Fruit fly (Drosophila melanogaster): Measurements from ENCODE around the gene Ubc6.

Gene Ubc6

DNA sequence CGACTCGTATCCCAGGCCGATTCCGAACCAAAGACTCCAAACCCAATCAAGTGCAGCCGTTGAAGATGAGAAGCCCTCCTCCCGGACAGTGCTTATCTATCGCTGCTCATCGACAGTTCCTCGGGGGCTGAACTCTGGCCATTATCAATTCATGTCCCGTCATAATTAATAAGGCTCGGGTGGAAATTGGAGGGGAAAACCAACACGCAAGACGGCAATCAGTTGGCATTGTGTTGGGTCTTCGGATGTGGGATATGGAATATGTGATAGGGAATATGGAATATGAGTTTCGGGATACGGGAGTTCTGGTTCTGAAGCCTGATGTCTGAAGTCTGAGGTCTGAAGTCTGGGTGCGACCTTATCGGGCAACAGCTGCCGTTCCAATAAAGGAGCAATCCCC is 40.9 kb upstream of the Ubc6 start:
- TF ChIP-seq CG12768 (GFP tag; optimal IDR thresholded peaks at IDR 0.05): no peak
- TF ChIP-seq ovo (GFP tag; optimal IDR thresholded peaks at IDR 0.05): no peak
- TF ChIP-seq pad (GFP tag; optimal IDR thresholded peaks at IDR 0.05): no peak
- TF ChIP-seq CG11617 (GFP tag; optimal IDR thresholded peaks at IDR 0.05): no peak
- no peak for TF ChIP-seq CG14711 (tag; optimal IDR thresholded peaks at IDR 0.05)
- no peak for TF ChIP-seq CG7101 (tag; optimal IDR thresholded peaks at IDR 0.05)
- no peak for TF ChIP-seq kay (GFP tag; ENCODE audit: borderline replicate concordance)
- no peak for TF ChIP-seq Crg-1 (GFP tag; optimal IDR thresholded peaks at IDR 0.05)
- no peak for TF ChIP-seq tj (GFP tag; optimal IDR thresholded peaks at IDR 0.05)
- no peak for TF ChIP-seq CG7045 (GFP tag; optimal IDR thresholded peaks at IDR 0.05)
- no peak for TF ChIP-seq toe (GFP tag; optimal IDR thresholded peaks at IDR 0.05)

- TF ChIP-seq Hr96 (GFP tag; optimal IDR thresholded peaks at IDR 0.05) (no peak), cic (GFP tag; optimal IDR thresholded peaks at IDR 0.05) (no peak)
These were observed 39.8 kb upstream of the Ubc6 start for dm6 chr3R:4992227-4992737.

- TF ChIP-seq bab1 (GFP tag; optimal IDR thresholded peaks at IDR 0.05) (no peak), CG7101 (tag; optimal IDR thresholded peaks at IDR 0.05) (no peak), cic (GFP tag; optimal IDR thresholded peaks at IDR 0.05) (no peak), tj (GFP tag; optimal IDR thresholded peaks at IDR 0.05) (no peak), pad (GFP tag; optimal IDR thresholded peaks at IDR 0.05) (no peak), CG33017 (tag; optimal IDR thresholded peaks at IDR 0.05) (no peak), Mnt (GFP tag; optimal IDR thresholded peaks at IDR 0.05) (no peak), Crg-1 (GFP tag; optimal IDR thresholded peaks at IDR 0.05) (no peak), CG11617 (GFP tag; optimal IDR thresholded peaks at IDR 0.05) (no peak), CG14711 (tag; optimal IDR thresholded peaks at IDR 0.05) (no peak)
These were observed 36.9 kb upstream of the Ubc6 start for dm6 chr3R:4989150-4990017.

- TF ChIP-seq toe (GFP tag; optimal IDR thresholded peaks at IDR 0.05) (no peak), bab1 (GFP tag; optimal IDR thresholded peaks at IDR 0.05) (no peak)
These were observed 34.9 kb upstream of the Ubc6 start for dm6 chr3R:4987408-4987807.

DNA sequence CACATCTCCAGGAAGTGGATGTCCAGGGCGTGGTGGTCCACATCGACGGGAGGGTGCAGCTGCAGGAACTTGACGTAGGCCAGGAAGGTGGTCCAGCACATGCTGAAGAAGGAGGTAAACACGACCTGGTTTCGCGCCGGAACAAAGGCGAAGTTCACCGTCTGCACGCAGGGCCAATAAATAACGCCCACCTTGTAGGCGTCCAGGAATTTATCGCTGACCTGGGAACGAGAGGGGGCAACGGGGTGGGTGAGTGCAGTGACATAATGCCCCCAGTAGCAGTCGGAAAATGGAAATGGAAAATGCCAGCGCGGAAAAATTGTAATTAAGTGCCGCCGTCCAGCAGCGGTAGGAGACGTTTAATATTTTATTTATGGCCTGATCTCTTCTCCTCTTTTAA is 34.2 kb upstream of the Ubc6 start:
- TF ChIP-seq kay (GFP tag; ENCODE audit: borderline replicate concordance) (no peak), Mnt (GFP tag; optimal IDR thresholded peaks at IDR 0.05) (no peak)

DNA sequence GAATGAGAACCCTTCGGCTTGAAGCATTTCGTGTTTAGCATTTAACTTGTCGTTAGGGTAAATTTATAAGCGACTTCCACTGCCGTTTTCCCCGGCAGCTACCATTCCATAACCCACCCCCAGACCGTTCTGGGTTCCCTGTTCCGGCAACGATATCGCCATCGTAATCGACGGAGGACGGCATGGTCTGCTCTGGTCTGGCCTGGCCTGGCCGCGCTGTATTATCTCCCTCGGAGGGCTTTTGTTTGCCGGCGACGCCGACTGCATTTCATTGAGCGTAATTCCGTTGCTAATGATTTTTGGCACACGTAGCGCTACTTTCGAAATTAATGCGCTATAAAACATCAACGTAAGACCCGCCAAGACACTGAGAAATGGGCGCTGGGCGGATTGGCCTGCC is 32.2 kb upstream of the Ubc6 start:
- no peak for TF ChIP-seq CG1620 (GFP tag; optimal IDR thresholded peaks at IDR 0.05)
- no peak for TF ChIP-seq CG12768 (GFP tag; optimal IDR thresholded peaks at IDR 0.05)
- TF ChIP-seq ovo (GFP tag; optimal IDR thresholded peaks at IDR 0.05): no peak
- TF ChIP-seq Hr96 (GFP tag; optimal IDR thresholded peaks at IDR 0.05): no peak
- no peak for TF ChIP-seq tj (GFP tag; optimal IDR thresholded peaks at IDR 0.05)
- no peak for TF ChIP-seq Crg-1 (GFP tag; optimal IDR thresholded peaks at IDR 0.05)
- no peak for TF ChIP-seq CG11617 (GFP tag; optimal IDR thresholded peaks at IDR 0.05)

- TF ChIP-seq kay (GFP tag; ENCODE audit: borderline replicate concordance) (peak; percentile 49), CG7045 (GFP tag; optimal IDR thresholded peaks at IDR 0.05) (no peak)
These were observed 31.6 kb upstream of the Ubc6 start, which contains the start of gene CG14662 for dm6 chr3R:4984132-4984531. CG14662 (minus strand) TSS chr3R:4984232.

dm6 chr3R:4981076-4981593 is 28.7 kb upstream of the Ubc6 start:
- TF ChIP-seq tj (GFP tag; optimal IDR thresholded peaks at IDR 0.05) (peak; percentile 62), CG12768 (GFP tag; optimal IDR thresholded peaks at IDR 0.05) (no peak)

DNA sequence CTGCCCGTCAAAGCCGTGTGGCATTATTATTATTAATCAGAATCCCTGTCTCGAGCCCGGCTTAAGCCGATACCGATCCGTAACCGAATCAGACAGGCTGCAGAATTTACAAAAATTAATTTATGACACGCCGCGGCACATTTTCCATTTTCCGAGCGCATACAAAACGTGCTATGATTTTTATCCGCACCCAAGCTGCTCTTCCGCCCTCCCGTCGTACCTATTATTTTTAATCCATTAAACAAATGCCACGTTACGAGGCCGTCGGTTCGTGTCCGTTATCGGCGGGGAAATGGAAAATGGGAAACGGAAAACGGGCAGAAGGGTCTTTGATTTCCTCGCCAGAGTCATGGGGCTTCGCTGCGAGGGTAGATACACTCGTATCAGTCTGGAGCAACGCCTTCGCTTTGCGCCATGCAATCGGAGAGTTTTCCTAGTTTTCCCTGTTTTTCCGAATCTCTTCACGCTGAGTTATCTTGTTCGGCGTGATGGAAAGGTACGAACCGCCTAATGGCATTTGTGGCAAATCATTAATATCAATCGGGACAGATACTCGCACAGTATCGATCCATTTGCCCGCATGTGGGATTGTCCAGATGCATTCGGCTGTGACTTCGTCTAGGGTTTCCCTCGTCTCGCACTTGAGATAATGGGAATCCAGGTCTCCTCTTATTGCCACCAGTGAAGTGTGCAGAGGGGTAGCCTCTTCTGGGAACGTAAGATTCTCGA is 27.8 kb upstream of the Ubc6 start:
- TF ChIP-seq cnc (optimal IDR thresholded peaks at IDR 0.05): no peak
- no peak for TF ChIP-seq CG1620 (GFP tag; optimal IDR thresholded peaks at IDR 0.05)
- TF ChIP-seq pad (GFP tag; optimal IDR thresholded peaks at IDR 0.05): no peak
- no peak for TF ChIP-seq CG14711 (tag; optimal IDR thresholded peaks at IDR 0.05)
- TF ChIP-seq CG33017 (tag; optimal IDR thresholded peaks at IDR 0.05): no peak
- TF ChIP-seq CG7045 (GFP tag; optimal IDR thresholded peaks at IDR 0.05): no peak
- no peak for TF ChIP-seq cic (GFP tag; optimal IDR thresholded peaks at IDR 0.05)
- no peak for TF ChIP-seq CG12768 (GFP tag; optimal IDR thresholded peaks at IDR 0.05)
- TF ChIP-seq CG11617 (GFP tag; optimal IDR thresholded peaks at IDR 0.05): no peak
- no peak for TF ChIP-seq toe (GFP tag; optimal IDR thresholded peaks at IDR 0.05)
